Worm (Caenorhabditis elegans) whole organism, mixed stage, embryonic: ENCODE data around the gene F22F7.12.

Experiments used
- ces-1 ChIP-seq: fragments of 150-350 bp; optimal IDR thresholded peaks from 2 replicates; lab custom pipeline; 2014; ENCODE audit warnings: missing biosample characterization, missing genetic modification reagents, missing genetic modification characterization
- lin-13 ChIP-seq: fragments of 150-350 bp; optimal IDR thresholded peaks from 2 replicates; lab custom pipeline; 2014; ENCODE audit warnings: missing biosample characterization, missing genetic modification characterization
- mab-5 ChIP-seq: fragments of 150-350 bp; optimal IDR thresholded peaks from 2 replicates; lab custom pipeline; 2014; ENCODE audit warnings: missing biosample characterization, missing genetic modification characterization
- mls-2 ChIP-seq: sonication (generic microtip); optimal IDR thresholded peaks from 2 replicates; lab custom pipeline; 2016; ENCODE audit warnings: mild to moderate bottlenecking, missing genetic modification characterization, moderate library complexity, missing compliant biosample characterization
- nhr-2 ChIP-seq: fragments of 150-350 bp; optimal IDR thresholded peaks from 2 replicates; lab custom pipeline; 2014; ENCODE audit warnings: missing biosample characterization, missing genetic modification characterization
- nhr-76 ChIP-seq: sonication (generic microtip); optimal IDR thresholded peaks from 2 replicates; lab custom pipeline; 2017; ENCODE audit warnings: missing biosample characterization, missing genetic modification characterization
- snpc-4 ChIP-seq: fragments of 150-350 bp; optimal IDR thresholded peaks from 2 replicates; lab custom pipeline; 2014; ENCODE audit warnings: missing biosample characterization, missing genetic modification characterization
- ztf-11 ChIP-seq: fragments of 150-350 bp; optimal IDR thresholded peaks from 2 replicates; lab custom pipeline; 2014; ENCODE audit warnings: missing biosample characterization, missing genetic modification characterization

DNA sequence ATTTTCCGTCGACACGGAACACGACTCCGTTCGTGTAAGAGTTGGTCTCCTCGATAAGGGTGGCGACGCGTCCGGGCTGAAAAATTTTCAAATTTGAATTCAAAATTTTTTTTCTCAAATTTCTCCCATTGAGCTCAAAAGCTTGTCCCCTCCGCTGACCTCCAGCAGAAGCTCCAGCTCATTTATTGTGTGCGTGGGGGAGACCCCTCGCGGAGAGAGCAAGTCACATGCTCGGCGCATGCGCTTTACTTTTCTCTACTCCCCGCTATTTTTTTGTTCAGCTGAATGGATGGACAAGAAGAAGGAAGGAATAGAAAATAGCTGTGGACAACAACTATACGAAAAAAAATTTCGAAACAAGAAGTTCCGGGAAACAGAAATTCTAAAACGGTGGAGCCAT is 10.8 kb downstream of the F22F7.12 start:
- TF ChIP-seq nhr-2 (no peak), lin-13 (no peak), mab-5 (no peak), mls-2 (tag; lab: Kevin White, UChicago) (no peak), ztf-11 (tag; lab: Kevin White, UChicago) (no peak), nhr-76 (tag; lab: Kevin White, UChicago) (no peak), ces-1 (GFP tag; lab: Kevin White, UChicago) (peak; percentile 4), snpc-4 (tag; lab: Kevin White, UChicago) (no peak)
